Worm (Caenorhabditis elegans) whole organism, L4/young adult: ENCODE data around the gene K10H10.7.

Experiments used
- W03F9.2 ChIP-seq: fragments of 150-350 bp; optimal IDR thresholded peaks from 2 replicates; lab custom pipeline; 2014; ENCODE audit warnings: missing biosample characterization, missing genetic modification characterization
- dao-5 ChIP-seq: sonication (generic microtip); optimal IDR thresholded peaks from 2 replicates; lab custom pipeline; 2016; ENCODE audit warnings: missing genotype, missing genetic modification characterization, moderate library complexity, missing compliant biosample characterization
- him-1 ChIP-seq: sonication (generic microtip); optimal IDR thresholded peaks from 2 replicates; lab custom pipeline; 2016; ENCODE audit warnings: missing genotype, missing genetic modification reagents, missing genetic modification characterization, missing compliant biosample characterization

The K10H10.7 gene

ce11 chrII:14507563-14507962 is at the start of gene K10H10.7, which contains the start of gene K10H10.10:
Gene K10H10.7 (minus strand): TSS chrII:14507663.
Gene K10H10.10 (plus strand): TSS chrII:14507766.
- TF ChIP-seq W03F9.2 (tag; lab: Kevin White, UChicago) (no peak), dao-5 (tag; lab: Kevin White, UChicago) (no peak), him-1 (tag; lab: Kevin White, UChicago) (no peak)

ce11 chrII:14555019-14555418 is 47.6 kb upstream of the K10H10.7 start:
- no peak for TF ChIP-seq him-1 (tag; lab: Kevin White, UChicago)
- TF ChIP-seq W03F9.2 (tag; lab: Kevin White, UChicago), result no peak
- no peak for TF ChIP-seq dao-5 (tag; lab: Kevin White, UChicago)

ce11 chrII:14550613-14551012 is 43.1 kb upstream of the K10H10.7 start, which contains the start of gene nlp-41:
Gene nlp-41 (plus strand): TSS chrII:14550913.
- no peak for TF ChIP-seq him-1 (tag; lab: Kevin White, UChicago)
- TF ChIP-seq dao-5 (tag; lab: Kevin White, UChicago), result no peak

- TF ChIP-seq him-1 (tag; lab: Kevin White, UChicago), result no peak
Observed at ce11 chrII:14548691-14549090, 41.2 kb upstream of the K10H10.7 start, which contains the start of gene gcy-29. Gene gcy-29 (minus strand): TSS chrII:14548791.

ce11 chrII:14540551-14540950 is 33.1 kb upstream of the K10H10.7 start:
- no peak for TF ChIP-seq W03F9.2 (tag; lab: Kevin White, UChicago)

ce11 chrII:14537728-14538127 is 30.3 kb upstream of the K10H10.7 start, which contains the start of the genes clec-147 and C04H5.7:
Gene clec-147 (minus strand): TSS chrII:14537828.
Gene C04H5.7 (plus strand): TSS chrII:14537946.
- TF ChIP-seq W03F9.2 (tag; lab: Kevin White, UChicago) (no peak), him-1 (tag; lab: Kevin White, UChicago) (no peak), dao-5 (tag; lab: Kevin White, UChicago) (no peak)

- TF ChIP-seq dao-5 (tag; lab: Kevin White, UChicago), result no peak
- TF ChIP-seq W03F9.2 (tag; lab: Kevin White, UChicago), result no peak
- TF ChIP-seq him-1 (tag; lab: Kevin White, UChicago), result no peak
Observed at ce11 chrII:14534000-14534399, 26.5 kb upstream of the K10H10.7 start, which contains the start of gene C04H5.1. Gene C04H5.1 (plus strand): TSS chrII:14534300.

- TF ChIP-seq him-1 (tag; lab: Kevin White, UChicago) (no peak), dao-5 (tag; lab: Kevin White, UChicago) (no peak), W03F9.2 (tag; lab: Kevin White, UChicago) (peak; percentile 71)
Observed at ce11 chrII:14528233-14528802, 20.9 kb upstream of the K10H10.7 start, which contains the start of the genes F57C2.5 and spat-1. Gene F57C2.5 (minus strand): TSS chrII:14528239. Gene spat-1 (plus strand): TSS chrII:14528752.

ce11 chrII:14527104-14527503 is 19.6 kb upstream of the K10H10.7 start:
- TF ChIP-seq him-1 (tag; lab: Kevin White, UChicago) (no peak), W03F9.2 (tag; lab: Kevin White, UChicago) (no peak), dao-5 (tag; lab: Kevin White, UChicago) (no peak)

ce11 chrII:14525013-14525412 is 17.6 kb upstream of the K10H10.7 start, which contains the start of gene F57C2.4:
Gene F57C2.4 (plus strand): TSS chrII:14525313.
- TF ChIP-seq him-1 (tag; lab: Kevin White, UChicago), result no peak
- no peak for TF ChIP-seq W03F9.2 (tag; lab: Kevin White, UChicago)
- TF ChIP-seq dao-5 (tag; lab: Kevin White, UChicago), result no peak

- TF ChIP-seq W03F9.2 (tag; lab: Kevin White, UChicago), result no peak
- TF ChIP-seq him-1 (tag; lab: Kevin White, UChicago), result no peak
- no peak for TF ChIP-seq dao-5 (tag; lab: Kevin White, UChicago)
Observed at ce11 chrII:14523645-14524223, 16.3 kb upstream of the K10H10.7 start, which contains the start of gene pot-2. Gene pot-2 (plus strand): TSS chrII:14524173.

- no peak for TF ChIP-seq him-1 (tag; lab: Kevin White, UChicago)
Observed at ce11 chrII:14523070-14523572, 15.7 kb upstream of the K10H10.7 start, which contains the start of gene btb-20. Gene btb-20 (minus strand): TSS chrII:14523522.

ce11 chrII:14522037-14522436 is 14.6 kb upstream of the K10H10.7 start, which contains the start of gene btb-19:
Gene btb-19 (minus strand): TSS chrII:14522137.
- TF ChIP-seq W03F9.2 (tag; lab: Kevin White, UChicago) (no peak), him-1 (tag; lab: Kevin White, UChicago) (no peak), dao-5 (tag; lab: Kevin White, UChicago) (no peak)
